Worm (Caenorhabditis elegans): Measurements from ENCODE around the gene R01B10.2.
"Not testable (repeated sequence)": the region's sequence is repeated elsewhere in the genome, so short reads cannot be mapped to it uniquely, and the experiment has no call there.

The R01B10.2 gene

ce11 chrV:6043275-6044271 lies 2.3 kb upstream of the R01B10.2 start, which contains the start of gene cpi-2 (continued):
- TF ChIP-seq fos-1 (tag; optimal IDR thresholded peaks at IDR 0.05) (peak; percentile 69), nhr-77 (tag; optimal IDR thresholded peaks at IDR 0.05) (no peak), ceh-8 (GFP tag; optimal IDR thresholded peaks at IDR 0.05) (no peak), snu-23 (GFP tag; optimal IDR thresholded peaks at IDR 0.05) (peak; percentile 53), irx-1 (tag; optimal IDR thresholded peaks at IDR 0.05) (no peak), fkh-4 (tag; optimal IDR thresholded peaks at IDR 0.05; ENCODE audit: borderline replicate concordance) (no peak), ama-1 (optimal IDR thresholded peaks at IDR 0.05) (no peak), sup-37 (GFP tag; optimal IDR thresholded peaks at IDR 0.05) (no peak), efl-1 (optimal IDR thresholded peaks at IDR 0.05) (peak; percentile 89 to 92), efl-1 (GFP tag; optimal IDR thresholded peaks at IDR 0.05 in 1 of 2) (peak; percentile 91 to 98), pqm-1 (tag; optimal IDR thresholded peaks at IDR 0.05) (no peak), xbp-1 (tag; optimal IDR thresholded peaks at IDR 0.05) (peak; percentile 43), tbx-2 (tag; optimal IDR thresholded peaks at IDR 0.05) (peak; percentile 26), rnt-1 (tag; optimal IDR thresholded peaks at IDR 0.05) (peak; percentile 58), jun-1 (tag; optimal IDR thresholded peaks at IDR 0.05) (peak; percentile 63), lin-35 (GFP tag; optimal IDR thresholded peaks at IDR 0.05) (peak; percentile 90 to 94), snpc-4 (tag; optimal IDR thresholded peaks at IDR 0.05) (no peak), mab-9 (GFP tag; IDR thresholded peaks at IDR 0.05) (no peak), pax-3 (tag; optimal IDR thresholded peaks at IDR 0.05) (no peak), blmp-1 (tag; optimal IDR thresholded peaks at IDR 0.05) (peak; percentile 12), egl-13 (tag; optimal IDR thresholded peaks at IDR 0.05) (no peak), tlp-1 (tag; optimal IDR thresholded peaks at IDR 0.05) (no peak), nhr-20 (tag; optimal IDR thresholded peaks at IDR 0.05) (peak; percentile 46), aha-1 (tag; optimal IDR thresholded peaks at IDR 0.05) (no peak), fkh-8 (tag; optimal IDR thresholded peaks at IDR 0.05) (peak; percentile 5)

ce11 chrV:6038405-6039151 lies 2.7 kb downstream of the R01B10.2 start, which contains the start of gene F29G9.1:
F29G9.1 (plus strand) TSS chrV:6039101.
- TF ChIP-seq nhr-28 (tag; optimal IDR thresholded peaks at IDR 0.05); sox-4 (tag; optimal IDR thresholded peaks at IDR 0.05); Y116A8C.19 (tag; optimal IDR thresholded peaks at IDR 0.05; ENCODE audit: borderline replicate concordance): not testable (repeated sequence)

- TF ChIP-seq lir-3 (tag; optimal IDR thresholded peaks at IDR 0.05; ENCODE audit: poor library complexity) (no peak), unc-62 (GFP tag; optimal IDR thresholded peaks at IDR 0.05) (no peak), lin-14 (GFP tag; optimal IDR thresholded peaks at IDR 0.05) (no peak)
Measured at ce11 chrV:6036547-6036946, 4.7 kb downstream of the R01B10.2 start.

- TF ChIP-seq ceh-8 (GFP tag; optimal IDR thresholded peaks at IDR 0.05) (no peak), lin-13 (GFP tag; optimal IDR thresholded peaks at IDR 0.05) (no peak), nhr-84 (tag; optimal IDR thresholded peaks at IDR 0.05) (no peak), vab-15 (tag; optimal IDR thresholded peaks at IDR 0.05) (no peak), egl-27 (tag; optimal IDR thresholded peaks at IDR 0.05) (no peak)
Measured at ce11 chrV:6034714-6035113, 6.6 kb downstream of the R01B10.2 start, which contains the start of gene dhs-17. dhs-17 (minus strand) TSS chrV:6034814.
